Fruit fly (Drosophila melanogaster): ENCODE measurements around the gene Cyp28a5.

dm6 chr2L:14007801-14008200, 30.7 kb downstream of the Cyp28a5 start, which contains the start of gene CG42692:
- no peak for TF ChIP-seq MESR4 (GFP tag; optimal IDR thresholded peaks at IDR 0.05)
- TF ChIP-seq Optix (GFP tag; IDR thresholded peaks at IDR 0.05) = no peak
- no peak for TF ChIP-seq dan (GFP tag; IDR thresholded peaks at IDR 0.05)
- no peak for TF ChIP-seq CTCF (GFP tag; optimal IDR thresholded peaks at IDR 0.05)
